Worm (Caenorhabditis elegans) whole organism, L4 larva: ENCODE data around the gene B0348.2.

Experiments
- F37D6.2 ChIP-seq: sonication (generic microtip); optimal IDR thresholded peaks from 2 replicates; lab custom pipeline; 2016; ENCODE audit warnings: mild to moderate bottlenecking, missing genetic modification characterization, missing compliant biosample characterization
- F49E8.2 ChIP-seq: sonication (generic microtip); optimal IDR thresholded peaks from 2 replicates; lab custom pipeline; 2016; ENCODE audit warnings: missing compliant biosample characterization, mild to moderate bottlenecking, missing genetic modification characterization, borderline replicate concordance
- T26A8.4 ChIP-seq: fragments of 200-800 bp; sonication (Bioruptor generic); IDR thresholded peaks from 2 replicates; pipeline ENCODE4 v1.3.6; 2022; ENCODE audit warnings: missing genetic modification characterization, missing compliant biosample characterization
- aha-1 ChIP-seq: fragments of 150-350 bp; peaks from one replicate; lab custom pipeline; 2014; ENCODE audit warnings: missing biosample characterization, missing genetic modification characterization
- ceh-82 ChIP-seq: sonication (generic microtip); optimal IDR thresholded peaks from 2 replicates; lab custom pipeline; 2017; ENCODE audit warnings: missing biosample characterization, missing genetic modification characterization
- cey-2 ChIP-seq: sonication (generic microtip); optimal IDR thresholded peaks from 3 replicates; lab custom pipeline; 2017; ENCODE audit warnings: missing genetic modification characterization, mild to moderate bottlenecking, missing compliant biosample characterization, antibody characterized with exemption, borderline replicate concordance; ENCODE audit not compliant: insufficient read depth
- egl-43 ChIP-seq: fragments of 200-800 bp; sonication (Bioruptor generic); IDR thresholded peaks from 2 replicates; pipeline ENCODE4 v1.3.6; 2022; ENCODE audit warnings: missing genetic modification reagents, missing genetic modification characterization, missing compliant biosample characterization
- hlh-11 ChIP-seq: fragments of 200-800 bp; sonication (Bioruptor generic); optimal IDR thresholded peaks from 2 replicates; lab custom pipeline; 2018; ENCODE audit warnings: mild to moderate bottlenecking, missing genetic modification characterization, missing compliant biosample characterization
- jun-1 ChIP-seq: fragments of 150-350 bp; optimal IDR thresholded peaks from 2 replicates; lab custom pipeline; 2014; ENCODE audit warnings: missing biosample characterization, missing genetic modification reagents, missing genetic modification characterization
- lin-39 ChIP-seq: fragments of 150-350 bp; optimal IDR thresholded peaks from 2 replicates; lab custom pipeline; 2014; ENCODE audit warnings: missing biosample characterization, missing genetic modification reagents, missing genetic modification characterization
- nhr-111 ChIP-seq: fragments of 200-800 bp; sonication (Bioruptor generic); optimal IDR thresholded peaks from 2 replicates; lab custom pipeline; 2018; ENCODE audit warnings: mild to moderate bottlenecking, missing genetic modification characterization, missing compliant biosample characterization
- nhr-237 ChIP-seq: sonication (generic microtip); optimal IDR thresholded peaks from 2 replicates; lab custom pipeline; 2017; ENCODE audit warnings: missing biosample characterization, missing genetic modification characterization
- nhr-48 ChIP-seq: sonication (generic microtip); optimal IDR thresholded peaks from 2 replicates; lab custom pipeline; 2016; ENCODE audit warnings: mild to moderate bottlenecking, missing genetic modification characterization, missing compliant biosample characterization
- rbr-2 ChIP-seq: sonication (generic microtip); optimal IDR thresholded peaks from 2 replicates; lab custom pipeline; 2016; ENCODE audit warnings: missing genotype, missing genetic modification characterization, missing compliant biosample characterization
- sdz-12 ChIP-seq: fragments of 200-800 bp; sonication (Bioruptor generic); optimal IDR thresholded peaks from 2 replicates; lab custom pipeline; 2018; ENCODE audit warnings: mild to moderate bottlenecking, missing genetic modification characterization, missing compliant biosample characterization
- set-16 ChIP-seq: fragments of 200-800 bp; sonication (Bioruptor generic); IDR thresholded peaks from 2 replicates; pipeline ENCODE4 v1.3.6; 2022; ENCODE audit warnings: missing genetic modification reagents, missing genetic modification characterization, missing compliant biosample characterization
- snpc-1.2 ChIP-seq: fragments of 200-800 bp; sonication (Bioruptor generic); IDR thresholded peaks from 2 replicates; pipeline ENCODE4 v1.3.6; 2022; ENCODE audit warnings: missing genetic modification reagents, missing genetic modification characterization, missing compliant biosample characterization
- spr-1 ChIP-seq: sonication (generic microtip); optimal IDR thresholded peaks from 2 replicates; lab custom pipeline; 2016; ENCODE audit warnings: mild to moderate bottlenecking, missing genetic modification characterization, missing compliant biosample characterization
- unc-62 ChIP-seq, 3 experiments: fragments of 150-350 bp in 1 of 3; sonication (generic microtip); optimal IDR thresholded peaks in 2 of 3; peaks in 1 of 3; 1 replicate in 1 of 3; 2 replicates in 2 of 3; lab custom pipeline; 2014 to 2017; ENCODE audit warnings: missing biosample characterization in 3 of 3, missing genetic modification characterization in 3 of 3, missing genetic modification reagents in 3 of 3, missing genotype in 1 of 3

B0348.2 gene

ce11 chrV:66506-66905 is 21.4 kb downstream of the B0348.2 start:
- peak in 1 of 2 experiments; percentile 95 for TF ChIP-seq unc-62 (GFP tag; optimal IDR thresholded peaks at IDR 0.05 in 1 of 2; lab: Kevin White, UChicago)
- no peak for TF ChIP-seq unc-62 (tag; optimal IDR thresholded peaks at IDR 0.05; lab: Kevin White, UChicago)
- no peak for TF ChIP-seq rbr-2 (tag; lab: Kevin White, UChicago)
- no peak for TF ChIP-seq F49E8.2 (tag; lab: Kevin White, UChicago)
- TF ChIP-seq ceh-82 (tag; lab: Kevin White, UChicago) = no peak

ce11 chrV:68112-68511 is 23.0 kb downstream of the B0348.2 start:
- TF ChIP-seq nhr-48 (tag; lab: Kevin White, UChicago) (no peak), aha-1 (tag; lab: Kevin White, UChicago) (peak; percentile 42), unc-62 (GFP tag; optimal IDR thresholded peaks at IDR 0.05 in 1 of 2; lab: Kevin White, UChicago) (peak in 1 of 2 experiments; percentile 12), unc-62 (tag; optimal IDR thresholded peaks at IDR 0.05; lab: Kevin White, UChicago) (no peak), set-16 (GFP tag; lab: Robert Waterston, UW) (peak; percentile 85)

ce11 chrV:83732-84131 is 38.6 kb downstream of the B0348.2 start, which contains the start of gene daam-1:
TSS of gene daam-1 (minus strand) at chrV:83832.
- TF ChIP-seq lin-39 (tag; lab: Kevin White, UChicago) = no peak
- no peak for TF ChIP-seq nhr-111 (GFP tag; lab: Kevin White, UChicago)
- no peak for TF ChIP-seq T26A8.4
- TF ChIP-seq F37D6.2 (tag; lab: Kevin White, UChicago) = no peak
- no peak for TF ChIP-seq egl-43
- TF ChIP-seq hlh-11 (tag; lab: Kevin White, UChicago) = no peak
- no peak for TF ChIP-seq jun-1 (tag; lab: Kevin White, UChicago)
- no peak for TF ChIP-seq snpc-1.2 (GFP tag; lab: Robert Waterston, UW)
- TF ChIP-seq nhr-237 (tag; lab: Kevin White, UChicago) = no peak
- no peak for TF ChIP-seq spr-1 (tag; lab: Kevin White, UChicago)
- no peak for TF ChIP-seq sdz-12 (GFP tag; lab: Kevin White, UChicago)
- TF ChIP-seq cey-2 (tag; lab: Kevin White, UChicago) = no peak
